Fruit fly (Drosophila melanogaster) whole organism, adult: ENCODE results near the gene htk.
A peak's percentile ranks its signal among the peaks of the same experiment; 100 is the strongest.

ENCODE experiments used
- CG11617 ChIP-seq: fragments of 200-800 bp; sonication (Bioruptor generic); optimal IDR thresholded peaks from 2 replicates; lab custom pipeline; 2017; ENCODE audit warnings: mild to moderate bottlenecking, missing biosample characterization, missing genetic modification reagents, missing genetic modification characterization
- CG12768 ChIP-seq: fragments of 200-800 bp; sonication (Bioruptor generic); optimal IDR thresholded peaks from 2 replicates; lab custom pipeline; 2017; ENCODE audit warnings: missing biosample characterization, missing genetic modification characterization, mild to moderate bottlenecking, moderate library complexity, missing genetic modification reagents
- CG14711 ChIP-seq: fragments of 200-800 bp; sonication (Bioruptor generic); optimal IDR thresholded peaks from 2 replicates; lab custom pipeline; 2018; ENCODE audit warnings: missing biosample characterization, mild to moderate bottlenecking, missing genetic modification characterization, moderate library complexity
- CG1620 ChIP-seq: fragments of 200-800 bp; sonication (Bioruptor generic); optimal IDR thresholded peaks from 2 replicates; lab custom pipeline; 2016; ENCODE audit warnings: missing biosample characterization, missing genetic modification characterization
- CG33017 ChIP-seq: fragments of 200-800 bp; sonication (Bioruptor generic); optimal IDR thresholded peaks from 2 replicates; lab custom pipeline; 2018; ENCODE audit warnings: missing biosample characterization, mild to moderate bottlenecking, missing genetic modification characterization, moderate library complexity
- CG5204 ChIP-seq: fragments of 200-800 bp; sonication (Bioruptor generic); optimal IDR thresholded peaks from 2 replicates; lab custom pipeline; 2016; ENCODE audit warnings: missing biosample characterization, missing genetic modification characterization
- CG7045 ChIP-seq: fragments of 200-800 bp; sonication (Bioruptor generic); optimal IDR thresholded peaks from 2 replicates; lab custom pipeline; 2017; ENCODE audit warnings: missing biosample characterization, mild to moderate bottlenecking, missing genetic modification characterization
- CG7101 ChIP-seq: fragments of 200-800 bp; sonication (Bioruptor generic); optimal IDR thresholded peaks from 2 replicates; lab custom pipeline; 2018; ENCODE audit warnings: missing biosample characterization, mild to moderate bottlenecking, missing genetic modification characterization, moderate library complexity
- Clk ChIP-seq: fragments of 200-800 bp; sonication (Bioruptor generic); optimal IDR thresholded peaks from 2 replicates; lab custom pipeline; 2017; ENCODE audit warnings: missing biosample characterization, missing genetic modification characterization
- Crg-1 ChIP-seq: fragments of 200-800 bp; sonication (Bioruptor generic); optimal IDR thresholded peaks from 2 replicates; lab custom pipeline; 2016; ENCODE audit warnings: missing biosample characterization, missing genetic modification characterization
- Hr96 ChIP-seq: fragments of 200-800 bp; sonication (Bioruptor generic); optimal IDR thresholded peaks from 2 replicates; lab custom pipeline; 2016; ENCODE audit warnings: missing biosample characterization, missing genetic modification characterization
- Mnt ChIP-seq: fragments of 200-800 bp; sonication (Bioruptor generic); optimal IDR thresholded peaks from 2 replicates; lab custom pipeline; 2016; ENCODE audit warnings: missing biosample characterization, mild to moderate bottlenecking, missing genetic modification characterization
- bab1 ChIP-seq: fragments of 200-800 bp; sonication (Bioruptor generic); optimal IDR thresholded peaks from 3 replicates; lab custom pipeline; 2019; ENCODE audit warnings: missing biosample characterization, mild to moderate bottlenecking, missing genetic modification characterization, moderate library complexity
- cic ChIP-seq: fragments of 200-800 bp; sonication (Bioruptor generic); optimal IDR thresholded peaks from 2 replicates; lab custom pipeline; 2017; ENCODE audit warnings: missing biosample characterization, mild to moderate bottlenecking, missing genetic modification characterization, moderate library complexity
- cnc ChIP-seq, 2 experiments: fragments of >200 bp; optimal IDR thresholded peaks; 2 replicates each; lab custom pipeline; 2017
- kay ChIP-seq: fragments of 200-800 bp; sonication (Bioruptor generic); peaks from one replicate; lab custom pipeline; 2016; ENCODE audit warnings: missing biosample characterization, missing genetic modification characterization, borderline replicate concordance
- ovo ChIP-seq: fragments of 200-800 bp; sonication (Bioruptor generic); optimal IDR thresholded peaks from 2 replicates; lab custom pipeline; 2016; ENCODE audit warnings: missing biosample characterization, missing genetic modification characterization
- pad ChIP-seq: fragments of 200-800 bp; sonication (Bioruptor generic); optimal IDR thresholded peaks from 3 replicates; lab custom pipeline; 2017; ENCODE audit warnings: missing biosample characterization, missing genetic modification characterization, mild to moderate bottlenecking, moderate library complexity, missing genetic modification reagents
- tj ChIP-seq: fragments of 200-800 bp; sonication (Bioruptor generic); optimal IDR thresholded peaks from 3 replicates; lab custom pipeline; 2017; ENCODE audit warnings: missing biosample characterization, mild to moderate bottlenecking, missing genetic modification characterization, moderate library complexity

htk gene

DNA sequence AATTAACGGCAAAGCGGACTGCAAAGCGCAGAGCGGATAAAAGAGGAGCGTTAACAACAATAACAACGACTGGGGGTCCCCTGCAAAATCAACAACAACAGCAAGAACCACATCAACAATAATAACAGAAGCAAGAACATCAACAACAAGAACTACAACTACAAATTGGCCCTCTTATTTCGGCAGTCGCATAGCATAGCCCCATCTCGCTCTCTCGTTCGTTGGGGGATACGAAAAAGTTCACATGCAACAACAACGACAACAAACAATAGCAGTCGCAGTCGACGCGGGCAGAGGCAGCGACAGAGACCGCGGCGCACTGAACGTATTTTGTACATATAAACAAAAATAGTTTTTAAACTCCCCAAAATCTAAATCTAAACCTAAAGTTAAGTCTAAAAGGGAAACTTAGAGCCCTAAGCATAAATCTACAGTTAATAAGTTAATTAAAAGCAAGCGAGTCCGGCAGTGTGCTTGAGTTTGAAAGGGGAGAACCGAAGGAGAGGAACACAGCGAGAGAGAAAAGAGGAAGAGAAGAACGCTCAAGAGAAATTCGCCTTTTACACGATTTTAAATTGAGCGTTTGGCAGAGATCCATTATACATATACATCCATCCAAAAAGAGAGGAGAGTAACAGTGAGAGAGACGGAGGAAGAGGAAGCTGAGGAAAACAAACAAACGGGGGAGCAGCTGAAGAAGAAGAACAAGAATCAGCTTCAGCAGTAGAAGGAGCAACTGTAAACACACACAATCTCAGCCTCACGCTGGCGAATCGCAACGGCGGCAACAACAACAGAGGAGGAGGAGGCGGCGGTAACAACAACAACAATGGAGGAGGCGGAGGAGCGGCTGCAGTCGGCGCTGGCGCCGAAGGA is 21.3 kb downstream of the htk start:
- TF ChIP-seq pad (GFP tag; lab: Kevin White, UChicago) (peak; percentile 91), CG14711 (tag; lab: Kevin White, UChicago) (no peak)

dm6 chrX:18866289-18866832 is 22.9 kb downstream of the htk start:
- TF ChIP-seq ovo (no peak), CG11617 (GFP tag; lab: Kevin White, UChicago) (no peak), CG12768 (GFP tag; lab: Kevin White, UChicago) (no peak), CG33017 (tag; lab: Kevin White, UChicago) (no peak), Hr96 (GFP tag; lab: Kevin White, UChicago) (no peak), pad (GFP tag; lab: Kevin White, UChicago) (no peak), CG7045 (GFP tag; lab: Kevin White, UChicago) (no peak), kay (GFP tag; lab: Kevin White, UChicago) (no peak), CG7101 (no peak), cnc (optimal IDR thresholded peaks at IDR 0.05; lab: Kevin White, UChicago) (no peak), CG1620 (GFP tag; lab: Kevin White, UChicago) (no peak), Mnt (GFP tag; lab: Kevin White, UChicago) (no peak), Clk (no peak), cic (GFP tag; lab: Kevin White, UChicago) (no peak), CG5204 (GFP tag; lab: Kevin White, UChicago) (no peak), bab1 (GFP tag; lab: Kevin White, UChicago) (no peak), tj (GFP tag; lab: Kevin White, UChicago) (no peak), Crg-1 (GFP tag; lab: Kevin White, UChicago) (no peak)

- TF ChIP-seq tj (GFP tag; lab: Kevin White, UChicago) (peak; percentile 83), pad (GFP tag; lab: Kevin White, UChicago) (no peak), cic (GFP tag; lab: Kevin White, UChicago) (no peak)
Observed at dm6 chrX:18868142-18868541, 24.7 kb downstream of the htk start.

- TF ChIP-seq bab1 (GFP tag; lab: Kevin White, UChicago) (peak; percentile 31), cnc (optimal IDR thresholded peaks at IDR 0.05; lab: Kevin White, UChicago) (no peak)
Observed at dm6 chrX:18869489-18870132, 26.1 kb downstream of the htk start.

DNA sequence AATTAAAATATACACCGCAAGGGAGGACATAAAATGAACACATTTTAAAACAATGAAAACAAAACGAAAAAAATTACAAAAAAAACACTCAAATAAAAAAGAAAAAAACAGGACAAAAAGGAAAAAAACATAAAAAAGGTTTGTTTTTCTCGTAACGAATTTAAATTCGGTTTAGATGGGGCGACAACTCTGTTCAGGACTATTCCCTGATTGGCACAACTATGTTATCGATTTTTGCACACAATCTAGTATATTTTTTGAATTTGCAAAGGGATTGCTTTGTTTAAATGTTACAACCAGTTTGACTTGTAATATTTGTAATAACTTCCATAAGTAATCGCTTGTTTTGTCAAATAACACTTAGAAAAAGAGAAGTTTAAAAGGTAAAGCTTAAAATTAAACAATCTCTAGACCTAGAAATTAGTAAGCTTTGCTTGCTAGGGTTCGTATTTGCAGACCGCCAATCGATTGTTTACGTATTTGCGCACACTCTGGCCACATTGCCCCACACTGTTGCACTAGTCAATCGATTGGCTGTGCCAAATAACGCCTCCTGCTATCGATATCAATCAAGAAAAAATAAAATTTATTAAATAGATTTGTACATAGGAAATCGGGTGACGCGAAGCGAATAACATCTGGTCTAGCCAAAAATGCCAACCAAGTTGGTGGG is 40.7 kb downstream of the htk start, which contains the start of gene CG7332:
Gene CG7332, plus strand, starts transcription at position 515 of the 673 bp plus-strand sequence.
- TF ChIP-seq CG14711 (tag; lab: Kevin White, UChicago) (peak; percentile 77), CG11617 (GFP tag; lab: Kevin White, UChicago) (no peak), kay (GFP tag; lab: Kevin White, UChicago) (peak; percentile 30)

dm6 chrX:18893433-18893832 is 50.0 kb downstream of the htk start, which contains the start of gene Flacc:
Gene Flacc (minus strand): TSS chrX:18893636.
- TF ChIP-seq bab1 (GFP tag; lab: Kevin White, UChicago), result peak; percentile 32
- TF ChIP-seq CG11617 (GFP tag; lab: Kevin White, UChicago), result no peak

DNA sequence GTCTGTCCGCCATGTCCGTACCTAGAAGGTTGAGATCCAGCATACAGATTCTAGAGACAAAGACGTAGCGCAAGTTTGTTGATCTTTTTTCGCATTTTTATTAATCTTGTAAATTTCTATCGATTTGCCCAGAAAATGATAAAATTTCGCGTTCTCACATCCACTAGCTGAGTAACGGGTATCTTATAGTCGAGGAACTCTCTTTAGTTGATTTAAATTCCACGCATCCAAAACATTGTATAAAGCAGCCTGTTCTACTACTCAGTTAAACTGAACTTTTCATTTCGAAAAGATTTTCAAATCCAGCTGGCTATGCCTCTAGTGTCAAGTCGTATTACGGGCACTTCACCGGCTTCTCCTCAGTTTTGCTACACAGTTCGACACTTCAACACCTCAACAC is 50.7 kb downstream of the htk start, which contains the start of gene SdhBL:
Gene SdhBL, plus strand, starts transcription at position 301 of the 400 bp plus-strand sequence.
- TF ChIP-seq Clk (no peak), Crg-1 (GFP tag; lab: Kevin White, UChicago) (no peak), CG7045 (GFP tag; lab: Kevin White, UChicago) (no peak), Mnt (GFP tag; lab: Kevin White, UChicago) (no peak), pad (GFP tag; lab: Kevin White, UChicago) (no peak), CG1620 (GFP tag; lab: Kevin White, UChicago) (no peak), kay (GFP tag; lab: Kevin White, UChicago) (no peak), CG11617 (GFP tag; lab: Kevin White, UChicago) (no peak), tj (GFP tag; lab: Kevin White, UChicago) (no peak), ovo (no peak), cic (GFP tag; lab: Kevin White, UChicago) (no peak), cnc (optimal IDR thresholded peaks at IDR 0.05; lab: Kevin White, UChicago) (no peak), bab1 (GFP tag; lab: Kevin White, UChicago) (no peak)
